Fruit fly (Drosophila melanogaster) whole organism, embryonic: ENCODE measurements around the gene Mst85C.
A peak's percentile ranks its signal among the peaks of the same experiment; 100 is the strongest.

Experiments
- Adf1 ChIP-seq: fragments of 200-800 bp; sonication (Bioruptor generic); IDR thresholded peaks from 2 replicates; pipeline ENCODE4 v1.3.6; 2022; ENCODE audit warnings: missing biosample characterization, missing genetic modification characterization
- Bdp1 ChIP-seq: fragments of 200-800 bp; sonication (Bioruptor generic); optimal IDR thresholded peaks from 3 replicates; lab custom pipeline; 2016; ENCODE audit warnings: missing biosample characterization, missing genetic modification characterization
- Bgb ChIP-seq: fragments of 200-800 bp; sonication (Bioruptor generic); IDR thresholded peaks from 2 replicates; pipeline ENCODE4 v1.3.6; 2022; ENCODE audit warnings: missing biosample characterization, missing genetic modification characterization; ENCODE audit not compliant: partially characterized antibody
- Bteb2 ChIP-seq: fragments of 200-800 bp; sonication (Bioruptor generic); optimal IDR thresholded peaks from 2 replicates; lab custom pipeline; 2016; ENCODE audit warnings: missing biosample characterization, missing genetic modification characterization
- CG10267 ChIP-seq: fragments of 200-800 bp; sonication (Bioruptor generic); optimal IDR thresholded peaks from 2 replicates; lab custom pipeline; 2018; ENCODE audit warnings: missing biosample characterization, mild to moderate bottlenecking, missing genetic modification characterization, moderate library complexity
- CG1233 ChIP-seq: fragments of 200-800 bp; sonication (Bioruptor generic); optimal IDR thresholded peaks from 4 replicates; lab custom pipeline; 2018; ENCODE audit warnings: missing biosample characterization, mild to moderate bottlenecking, missing genetic modification characterization
- CG12659 ChIP-seq: fragments of 200-800 bp; sonication (Bioruptor generic); optimal IDR thresholded peaks from 3 replicates; lab custom pipeline; 2017; ENCODE audit warnings: mild to moderate bottlenecking, missing biosample characterization, missing genetic modification reagents, missing genetic modification characterization
- CG13624 ChIP-seq: fragments of 200-800 bp; sonication (Bioruptor generic); optimal IDR thresholded peaks from 2 replicates; lab custom pipeline; 2016; ENCODE audit warnings: missing biosample characterization, missing genetic modification characterization
- CG13894 ChIP-seq: fragments of 200-800 bp; sonication (Bioruptor generic); optimal IDR thresholded peaks from 3 replicates; lab custom pipeline; 2018; ENCODE audit warnings: missing biosample characterization, mild to moderate bottlenecking, missing genetic modification characterization, moderate library complexity
- CG17385 ChIP-seq: fragments of 200-800 bp; sonication (Bioruptor generic); optimal IDR thresholded peaks from 3 replicates; lab custom pipeline; 2018; ENCODE audit warnings: missing biosample characterization, mild to moderate bottlenecking, missing genetic modification characterization
- CG17829 ChIP-seq: fragments of 200-800 bp; optimal IDR thresholded peaks from 2 replicates; lab custom pipeline; 2019; ENCODE audit warnings: missing biosample characterization, mild to moderate bottlenecking, missing genetic modification characterization, moderate library complexity
- CG2120 ChIP-seq: fragments of 200-800 bp; sonication (Bioruptor generic); optimal IDR thresholded peaks from 3 replicates; lab custom pipeline; 2016; ENCODE audit warnings: missing biosample characterization, missing genetic modification characterization
- CG30403 ChIP-seq: fragments of 200-800 bp; sonication (Bioruptor generic); optimal IDR thresholded peaks from 3 replicates; lab custom pipeline; 2016; ENCODE audit warnings: missing biosample characterization, missing genetic modification characterization
- CG3281 ChIP-seq: fragments of 200-800 bp; sonication (Bioruptor generic); optimal IDR thresholded peaks from 3 replicates; lab custom pipeline; 2017; ENCODE audit warnings: missing biosample characterization, mild to moderate bottlenecking, missing genetic modification characterization
- CG3995 ChIP-seq: fragments of 200-800 bp; sonication (Bioruptor generic); optimal IDR thresholded peaks from 3 replicates; lab custom pipeline; 2016; ENCODE audit warnings: missing biosample characterization, missing genetic modification characterization
- CG4617 ChIP-seq: fragments of 200-800 bp; sonication (Bioruptor generic); optimal IDR thresholded peaks from 3 replicates; lab custom pipeline; 2016; ENCODE audit warnings: missing biosample characterization, missing genetic modification characterization, borderline replicate concordance
- CG4854 ChIP-seq: fragments of 200-800 bp; sonication (Bioruptor generic); optimal IDR thresholded peaks from 2 replicates; lab custom pipeline; 2016; ENCODE audit warnings: missing biosample characterization, missing genetic modification characterization, inconsistent platforms
- CG7271 ChIP-seq: fragments of 200-800 bp; sonication (Bioruptor generic); optimal IDR thresholded peaks from 2 replicates; lab custom pipeline; 2018; ENCODE audit warnings: missing biosample characterization, mild to moderate bottlenecking, missing genetic modification characterization, moderate library complexity
- CG7372 ChIP-seq: fragments of 200-800 bp; sonication (Bioruptor generic); IDR thresholded peaks from 2 replicates; pipeline ENCODE4 v1.3.6; 2022; ENCODE audit warnings: missing biosample characterization, missing genetic modification characterization
- CG7928 ChIP-seq: fragments of 200-800 bp; sonication (Bioruptor generic); optimal IDR thresholded peaks from 2 replicates; lab custom pipeline; 2017; ENCODE audit warnings: missing biosample characterization, mild to moderate bottlenecking, missing genetic modification characterization
- CG7987 ChIP-seq: fragments of 200-800 bp; sonication (Bioruptor generic); optimal IDR thresholded peaks from 2 replicates; lab custom pipeline; 2018; ENCODE audit warnings: missing biosample characterization, mild to moderate bottlenecking, missing genetic modification characterization, moderate library complexity
- D19A ChIP-seq: fragments of 200-800 bp; optimal IDR thresholded peaks from 3 replicates; lab custom pipeline; 2019; ENCODE audit warnings: missing biosample characterization, mild to moderate bottlenecking, missing genetic modification characterization, moderate library complexity
- Dek ChIP-seq: fragments of 200-800 bp; sonication (Bioruptor generic); optimal IDR thresholded peaks from 3 replicates; lab custom pipeline; 2019; ENCODE audit warnings: missing biosample characterization, mild to moderate bottlenecking, missing genetic modification characterization, moderate library complexity
- Ets97D ChIP-seq: fragments of 200-800 bp; sonication (Bioruptor generic); optimal IDR thresholded peaks from 3 replicates; lab custom pipeline; 2016; ENCODE audit warnings: missing biosample characterization, missing genetic modification characterization
- HLH3B ChIP-seq: fragments of 200-800 bp; sonication (Bioruptor generic); IDR thresholded peaks from 2 replicates; pipeline ENCODE4 v1.3.6; 2022; ENCODE audit warnings: missing biosample characterization, missing genetic modification characterization
- Hr39 ChIP-seq: fragments of >200 bp; optimal IDR thresholded peaks from 2 replicates; lab custom pipeline; 2017
- Med ChIP-seq: fragments of 200-800 bp; sonication (Bioruptor generic); peaks from one replicate; lab custom pipeline; 2016; ENCODE audit warnings: missing biosample characterization, missing genetic modification characterization, mild to moderate bottlenecking, inconsistent platforms, moderate library complexity
- NC2α ChIP-seq: fragments of 200-800 bp; sonication (Bioruptor generic); optimal IDR thresholded peaks from 2 replicates; lab custom pipeline; 2016; ENCODE audit warnings: missing biosample characterization, missing genetic modification characterization
- PHDP ChIP-seq: fragments of 200-800 bp; sonication (Bioruptor generic); optimal IDR thresholded peaks from 3 replicates; lab custom pipeline; 2018; ENCODE audit warnings: missing biosample characterization, mild to moderate bottlenecking, missing genetic modification characterization, moderate library complexity
- Sin3A ChIP-seq: fragments of >200 bp; optimal IDR thresholded peaks from 2 replicates; lab custom pipeline; 2018
- Ssrp ChIP-seq: fragments of 200-800 bp; sonication (Bioruptor generic); optimal IDR thresholded peaks from 2 replicates; lab custom pipeline; 2018; ENCODE audit warnings: missing biosample characterization, mild to moderate bottlenecking, missing genetic modification characterization, moderate library complexity
- Xbp1 ChIP-seq: fragments of 200-800 bp; sonication (Bioruptor generic); optimal IDR thresholded peaks from 3 replicates; lab custom pipeline; 2016; ENCODE audit warnings: missing biosample characterization, mild to moderate bottlenecking, missing genetic modification characterization
- az2 ChIP-seq: fragments of 200-800 bp; sonication (Bioruptor generic); optimal IDR thresholded peaks from 3 replicates; lab custom pipeline; 2016; ENCODE audit warnings: missing biosample characterization, missing genetic modification characterization
- bbx ChIP-seq: fragments of 200-800 bp; sonication (Bioruptor generic); IDR thresholded peaks from 2 replicates; pipeline ENCODE4 v1.3.6; 2022; ENCODE audit warnings: missing biosample characterization, missing genetic modification characterization; ENCODE audit not compliant: partially characterized antibody
- bowl ChIP-seq: fragments of 200-800 bp; sonication (Bioruptor generic); IDR thresholded peaks from 2 replicates; pipeline ENCODE4 v1.3.6; 2022; ENCODE audit warnings: missing biosample characterization, missing genetic modification characterization
- disco-r ChIP-seq: fragments of 200-800 bp; sonication (Bioruptor generic); optimal IDR thresholded peaks from 2 replicates; lab custom pipeline; 2016; ENCODE audit warnings: missing biosample characterization, missing genetic modification characterization
- dmrt11E ChIP-seq: fragments of 200-800 bp; sonication (Bioruptor generic); optimal IDR thresholded peaks from 3 replicates; lab custom pipeline; 2018; ENCODE audit warnings: missing biosample characterization, mild to moderate bottlenecking, missing genetic modification characterization, moderate library complexity
- dysf ChIP-seq: fragments of 200-800 bp; sonication (Bioruptor generic); IDR thresholded peaks from 3 replicates; pipeline ENCODE4 v1.3.6; 2022; ENCODE audit warnings: missing biosample characterization, missing genetic modification characterization
- ftz-f1 ChIP-seq: fragments of 200-800 bp; sonication (Bioruptor generic); optimal IDR thresholded peaks from 2 replicates; lab custom pipeline; 2016; ENCODE audit warnings: missing biosample characterization, missing genetic modification characterization
- lab ChIP-seq: fragments of 200-800 bp; sonication (Bioruptor generic); optimal IDR thresholded peaks from 3 replicates; lab custom pipeline; 2017; ENCODE audit warnings: missing biosample characterization, missing genetic modification characterization, mild to moderate bottlenecking, moderate library complexity, missing genetic modification reagents
- nerfin-2 ChIP-seq: fragments of 200-800 bp; sonication (Bioruptor generic); IDR thresholded peaks from 2 replicates; pipeline ENCODE4 v1.3.6; 2022; ENCODE audit warnings: missing biosample characterization, missing genetic modification characterization; ENCODE audit not compliant: partially characterized antibody
- pan ChIP-seq, 4 experiments: fragments of >200 bp in 3 of 4; fragments of 200-800 bp in 1 of 4; sonication (Bioruptor generic) in 1 of 4; optimal IDR thresholded peaks in 3 of 4; IDR thresholded peaks in 1 of 4; 2 replicates each; pipeline versions ENCODE4 v1.3.6 to Lab custom; 2017 to 2022; ENCODE audit warnings: missing biosample characterization in 2 of 4, missing genetic modification characterization in 2 of 4, mixed read lengths in 1 of 4
- phol ChIP-seq: fragments of 200-800 bp; sonication (Bioruptor generic); optimal IDR thresholded peaks from 3 replicates; lab custom pipeline; 2018; ENCODE audit warnings: missing biosample characterization, mild to moderate bottlenecking, missing genetic modification characterization, moderate library complexity
- psq ChIP-seq: fragments of 200-800 bp; sonication (Bioruptor generic); optimal IDR thresholded peaks from 2 replicates; lab custom pipeline; 2017; ENCODE audit warnings: missing biosample characterization, missing genetic modification characterization
- pzg ChIP-seq: fragments of 200-800 bp; sonication (Bioruptor generic); optimal IDR thresholded peaks from 3 replicates; lab custom pipeline; 2018; ENCODE audit warnings: missing biosample characterization, mild to moderate bottlenecking, missing genetic modification characterization, moderate library complexity
- run ChIP-seq: fragments of 200-800 bp; sonication (Bioruptor generic); optimal IDR thresholded peaks from 3 replicates; lab custom pipeline; 2018; ENCODE audit warnings: missing biosample characterization, mild to moderate bottlenecking, missing genetic modification characterization
- scrt ChIP-seq: fragments of 200-800 bp; sonication (Bioruptor generic); optimal IDR thresholded peaks from 2 replicates; lab custom pipeline; 2018; ENCODE audit warnings: missing biosample characterization, mild to moderate bottlenecking, missing genetic modification characterization, moderate library complexity
- sens ChIP-seq: fragments of 200-800 bp; sonication (Bioruptor generic); peaks from one replicate; lab custom pipeline; 2016; ENCODE audit warnings: missing biosample characterization, missing genetic modification characterization
- slbo ChIP-seq: fragments of 200-800 bp; sonication (Bioruptor generic); IDR thresholded peaks from 2 replicates; pipeline ENCODE4 v1.3.6; 2022; ENCODE audit warnings: missing biosample characterization, missing genetic modification characterization
- tx ChIP-seq: fragments of 200-800 bp; sonication (Bioruptor generic); optimal IDR thresholded peaks from 2 replicates; lab custom pipeline; 2016; ENCODE audit warnings: missing biosample characterization, missing genetic modification characterization
- zfh2 ChIP-seq: fragments of 200-800 bp; sonication (Bioruptor generic); optimal IDR thresholded peaks from 2 replicates; lab custom pipeline; 2016; ENCODE audit warnings: missing biosample characterization, missing genetic modification characterization

Mst85C gene

DNA sequence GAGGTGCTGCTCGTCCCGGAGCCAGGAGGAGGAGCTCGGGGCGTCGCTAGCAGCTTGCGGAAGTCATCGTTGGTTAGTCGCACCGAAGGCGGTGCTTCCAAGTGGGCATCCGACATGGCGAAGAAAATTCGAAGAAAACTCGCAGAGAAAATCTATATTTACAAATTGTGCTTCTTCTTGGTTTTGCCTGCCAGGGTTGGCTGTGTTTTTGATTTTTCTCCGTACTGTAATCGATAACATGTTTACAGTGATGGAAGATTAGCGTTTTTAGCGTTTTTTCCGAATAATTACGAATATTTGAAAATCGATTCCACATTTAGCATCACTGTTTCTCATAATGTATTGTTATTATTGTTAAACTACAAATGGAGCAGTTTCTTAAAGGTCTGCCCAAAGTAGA lies 16.4 kb downstream of the Mst85C start, which contains the start of the genes beag and Ada (continued):
- TF ChIP-seq CG13624 (GFP tag; lab: Kevin White, UChicago) (peak; percentile 52), CG17385 (GFP tag; lab: Kevin White, UChicago) (peak; percentile 99), dmrt11E (tag; lab: Kevin White, UChicago) (peak; percentile 23), run (no peak), pan (optimal IDR thresholded peaks at IDR 0.05; lab: Kevin White, UChicago) (no peak), pan (GFP tag; optimal IDR thresholded peaks at IDR 0.05 in 1 of 2, IDR thresholded peaks at IDR 0.05 in 1 of 2) (peak in 1 of 2 experiments; percentile 22), CG4854 (GFP tag; lab: Kevin White, UChicago) (no peak), zfh2 (GFP tag; lab: Kevin White, UChicago) (peak; percentile 51), CG10267 (tag; lab: Kevin White, UChicago) (peak; percentile 68), Ets97D (GFP tag; lab: Kevin White, UChicago) (peak; percentile 3), PHDP (tag; lab: Kevin White, UChicago) (peak; percentile 47), CG7928 (GFP tag; lab: Kevin White, UChicago) (peak; percentile 89), dysf (GFP tag; lab: Robert Waterston, UW) (peak; percentile 55; the same call in 2 of the 3 replicates), ftz-f1 (peak; percentile 6), Hr39 (lab: Kevin White, UChicago) (no peak), Dek (tag; lab: Kevin White, UChicago) (peak; percentile 61), NC2α (GFP tag; lab: Kevin White, UChicago) (no peak), phol (peak; percentile 54), Med (peak; percentile 84), CG3281 (GFP tag; lab: Kevin White, UChicago) (peak; percentile 83), CG3995 (GFP tag; lab: Kevin White, UChicago) (peak; percentile 52), CG12659 (peak; percentile 63), bowl (no peak), Bdp1 (GFP tag; lab: Kevin White, UChicago) (no peak), Adf1 (no peak), slbo (GFP tag; lab: Robert Waterston, UW) (peak; percentile 71), Ssrp (peak; percentile 16), tx (GFP tag; lab: Kevin White, UChicago) (peak; percentile 38), psq (GFP tag; lab: Kevin White, UChicago) (peak; percentile 16), CG7372 (0 out of 2 replicates have a peak, but pooled peaks have one; percentile 26), HLH3B (GFP tag; lab: Robert Waterston, UW) (no peak), CG13894 (tag; lab: Kevin White, UChicago) (peak; percentile 73), Bgb (GFP tag; lab: Robert Waterston, UW) (peak; percentile 58), CG7987 (GFP tag; lab: Kevin White, UChicago) (peak; percentile 15), CG4617 (peak; percentile 94), Sin3A (lab: Kevin White, UChicago) (peak; percentile 28), disco-r (peak; percentile 33), lab (GFP tag; lab: Kevin White, UChicago) (peak; percentile 26), pzg (GFP tag; lab: Kevin White, UChicago) (peak; percentile 73), Xbp1 (GFP tag; lab: Kevin White, UChicago) (peak; percentile 55), CG1233 (GFP tag; lab: Kevin White, UChicago) (peak; percentile 22), nerfin-2 (GFP tag; lab: Robert Waterston, UW) (no peak), CG30403 (GFP tag; lab: Kevin White, UChicago) (peak; percentile 62), Bteb2 (GFP tag; lab: Kevin White, UChicago) (peak; percentile 35), CG17829 (tag; lab: Kevin White, UChicago) (peak; percentile 58), sens (GFP tag; lab: Kevin White, UChicago) (peak; percentile 69), az2 (GFP tag; lab: Kevin White, UChicago) (peak; percentile 1), D19A (tag; lab: Kevin White, UChicago) (no peak), bbx (GFP tag; lab: Robert Waterston, UW) (peak; percentile 30; the same call in 1 of the 2 replicates), CG7271 (tag; lab: Kevin White, UChicago) (no peak), CG2120 (GFP tag; lab: Kevin White, UChicago) (peak; percentile 81), scrt (GFP tag; lab: Kevin White, UChicago) (no peak)
